Fruit fly (Drosophila melanogaster) whole organism, embryonic: ENCODE measurements around the gene mRpL19.

Source experiments
- ATbp ChIP-seq: fragments of 200-800 bp; sonication (Bioruptor generic); optimal IDR thresholded peaks from 2 replicates; lab custom pipeline; 2017; ENCODE audit warnings: missing biosample characterization, mild to moderate bottlenecking, missing genetic modification characterization, missing genetic modification reagents
- Blimp-1 ChIP-seq: fragments of 200-800 bp; sonication (Bioruptor generic); optimal IDR thresholded peaks from 3 replicates; lab custom pipeline; 2018; ENCODE audit warnings: missing biosample characterization, missing genetic modification characterization, mild to moderate bottlenecking, moderate library complexity, missing genetic modification reagents
- BtbVII ChIP-seq: fragments of 200-800 bp; sonication (Bioruptor generic); optimal IDR thresholded peaks from 3 replicates; lab custom pipeline; 2017; ENCODE audit warnings: missing biosample characterization, mild to moderate bottlenecking, missing genetic modification characterization
- Bteb2 ChIP-seq: fragments of 200-800 bp; sonication (Bioruptor generic); optimal IDR thresholded peaks from 2 replicates; lab custom pipeline; 2016; ENCODE audit warnings: missing biosample characterization, missing genetic modification characterization
- C15 ChIP-seq: fragments of 200-800 bp; sonication (Bioruptor generic); IDR thresholded peaks from 3 replicates; pipeline ENCODE4 v1.3.6; 2022; ENCODE audit warnings: missing biosample characterization, missing genetic modification characterization
- CG11398 ChIP-seq: fragments of 200-800 bp; sonication (Bioruptor generic); optimal IDR thresholded peaks from 2 replicates; lab custom pipeline; 2016; ENCODE audit warnings: missing biosample characterization, missing genetic modification characterization
- CG11696 ChIP-seq: fragments of 200-800 bp; sonication (Bioruptor generic); IDR thresholded peaks from 2 replicates; pipeline ENCODE4 v1.3.6; 2022; ENCODE audit warnings: missing biosample characterization, missing genetic modification characterization
- CG14441 ChIP-seq: fragments of 200-800 bp; sonication (Bioruptor generic); IDR thresholded peaks from 2 replicates; pipeline ENCODE4 v1.3.6; 2022; ENCODE audit warnings: missing biosample characterization, missing genetic modification characterization
- CG15514 ChIP-seq: fragments of 200-800 bp; sonication (Bioruptor generic); optimal IDR thresholded peaks from 3 replicates; lab custom pipeline; 2017; ENCODE audit warnings: missing biosample characterization, missing genetic modification characterization, mild to moderate bottlenecking, moderate library complexity, missing genetic modification reagents
- CG17568 ChIP-seq: fragments of 200-800 bp; sonication (Bioruptor generic); optimal IDR thresholded peaks from 2 replicates; lab custom pipeline; 2018; ENCODE audit warnings: missing biosample characterization, mild to moderate bottlenecking, missing genetic modification characterization, moderate library complexity
- CG18011 ChIP-seq: fragments of 200-800 bp; sonication (Bioruptor generic); optimal IDR thresholded peaks from 2 replicates; lab custom pipeline; 2017; ENCODE audit warnings: missing biosample characterization, missing genetic modification characterization, mild to moderate bottlenecking, moderate library complexity, missing genotype
- CG1832 ChIP-seq: fragments of 200-800 bp; sonication (Bioruptor generic); optimal IDR thresholded peaks from 2 replicates; lab custom pipeline; 2017; ENCODE audit warnings: missing biosample characterization, mild to moderate bottlenecking, missing genetic modification characterization, inconsistent platforms
- CG18619 ChIP-seq: fragments of 200-800 bp; sonication (Bioruptor generic); optimal IDR thresholded peaks from 3 replicates; lab custom pipeline; 2017; ENCODE audit warnings: missing biosample characterization, mild to moderate bottlenecking, missing genetic modification characterization
- CG2875 ChIP-seq: fragments of 200-800 bp; sonication (Bioruptor generic); optimal IDR thresholded peaks from 2 replicates; lab custom pipeline; 2017; ENCODE audit warnings: missing biosample characterization, mild to moderate bottlenecking, missing genetic modification characterization, missing genetic modification reagents
- CG30020 ChIP-seq: fragments of 200-800 bp; optimal IDR thresholded peaks from 2 replicates; lab custom pipeline; 2019; ENCODE audit warnings: missing biosample characterization, mild to moderate bottlenecking, missing genetic modification characterization, moderate library complexity
- CG31365 ChIP-seq: fragments of 200-800 bp; sonication (Bioruptor generic); optimal IDR thresholded peaks from 2 replicates; lab custom pipeline; 2018; ENCODE audit warnings: missing biosample characterization, mild to moderate bottlenecking, missing genetic modification characterization
- CG3995 ChIP-seq: fragments of 200-800 bp; sonication (Bioruptor generic); optimal IDR thresholded peaks from 3 replicates; lab custom pipeline; 2016; ENCODE audit warnings: missing biosample characterization, missing genetic modification characterization
- CG4328 ChIP-seq: fragments of 200-800 bp; sonication (Bioruptor generic); optimal IDR thresholded peaks from 3 replicates; lab custom pipeline; 2017; ENCODE audit warnings: missing biosample characterization, missing genetic modification reagents, missing genetic modification characterization
- CG7963 ChIP-seq: fragments of 200-800 bp; sonication (Bioruptor generic); IDR thresholded peaks from 3 replicates; pipeline ENCODE4 v1.3.6; 2022; ENCODE audit warnings: missing biosample characterization, missing genetic modification characterization; ENCODE audit not compliant: partially characterized antibody
- CG8281 ChIP-seq: fragments of 200-800 bp; sonication (Bioruptor generic); optimal IDR thresholded peaks from 2 replicates; lab custom pipeline; 2018; ENCODE audit warnings: missing biosample characterization, mild to moderate bottlenecking, missing genetic modification characterization, moderate library complexity
- CTCF ChIP-seq: fragments of 200-800 bp; sonication (Bioruptor generic); optimal IDR thresholded peaks from 2 replicates; lab custom pipeline; 2017; ENCODE audit warnings: missing biosample characterization, mild to moderate bottlenecking, missing genetic modification characterization, moderate library complexity
- CoRest ChIP-seq: fragments of 200-800 bp; sonication (Bioruptor generic); optimal IDR thresholded peaks from 3 replicates; lab custom pipeline; 2018; ENCODE audit warnings: missing biosample characterization, mild to moderate bottlenecking, missing genetic modification characterization, moderate library complexity
- CrebB ChIP-seq: fragments of 200-800 bp; sonication (Bioruptor generic); optimal IDR thresholded peaks from 3 replicates; lab custom pipeline; 2018; ENCODE audit warnings: missing biosample characterization, mild to moderate bottlenecking, missing genetic modification characterization
- D19A ChIP-seq: fragments of 200-800 bp; optimal IDR thresholded peaks from 3 replicates; lab custom pipeline; 2019; ENCODE audit warnings: missing biosample characterization, mild to moderate bottlenecking, missing genetic modification characterization, moderate library complexity
- Gug ChIP-seq: fragments of 200-800 bp; sonication (Bioruptor generic); IDR thresholded peaks from 4 replicates; pipeline ENCODE4 v1.3.6; 2022; ENCODE audit warnings: missing biosample characterization, missing genetic modification characterization
- HmgZ ChIP-seq: fragments of 200-800 bp; sonication (Bioruptor generic); optimal IDR thresholded peaks from 2 replicates; lab custom pipeline; 2018; ENCODE audit warnings: missing biosample characterization, mild to moderate bottlenecking, missing genetic modification characterization
- Myb ChIP-seq: fragments of 200-800 bp; sonication (Bioruptor generic); optimal IDR thresholded peaks from 2 replicates; lab custom pipeline; 2016; ENCODE audit warnings: missing biosample characterization, missing genetic modification characterization
- Optix ChIP-seq: fragments of 200-800 bp; sonication (Bioruptor generic); IDR thresholded peaks from 3 replicates; pipeline ENCODE4 v1.3.6; 2022; ENCODE audit warnings: missing biosample characterization, missing genetic modification characterization
- Scr ChIP-seq: fragments of 200-800 bp; sonication (Bioruptor generic); IDR thresholded peaks from 2 replicates; pipeline ENCODE4 v1.3.6; 2022; ENCODE audit warnings: missing biosample characterization, missing genetic modification characterization; ENCODE audit not compliant: partially characterized antibody
- aop ChIP-seq: fragments of 200-800 bp; sonication (Bioruptor generic); IDR thresholded peaks from 2 replicates; pipeline ENCODE4 v1.3.6; 2022; ENCODE audit warnings: missing biosample characterization, missing genetic modification characterization
- ap ChIP-seq: fragments of 200-800 bp; sonication (Bioruptor generic); IDR thresholded peaks from 2 replicates; pipeline ENCODE4 v1.3.6; 2022; ENCODE audit warnings: missing biosample characterization, missing genetic modification characterization
- cato ChIP-seq: fragments of 200-800 bp; sonication (Bioruptor generic); optimal IDR thresholded peaks from 2 replicates; lab custom pipeline; 2016; ENCODE audit warnings: missing biosample characterization, missing genetic modification characterization, borderline replicate concordance
- danr ChIP-seq: fragments of 200-800 bp; sonication (Bioruptor generic); IDR thresholded peaks from 2 replicates; pipeline ENCODE4 v1.3.6; 2022; ENCODE audit warnings: missing biosample characterization, missing genetic modification characterization
- disco-r ChIP-seq: fragments of 200-800 bp; sonication (Bioruptor generic); optimal IDR thresholded peaks from 2 replicates; lab custom pipeline; 2016; ENCODE audit warnings: missing biosample characterization, missing genetic modification characterization
- dmrt11E ChIP-seq: fragments of 200-800 bp; sonication (Bioruptor generic); optimal IDR thresholded peaks from 3 replicates; lab custom pipeline; 2018; ENCODE audit warnings: missing biosample characterization, mild to moderate bottlenecking, missing genetic modification characterization, moderate library complexity
- ewg ChIP-seq: fragments of 200-800 bp; sonication (Bioruptor generic); optimal IDR thresholded peaks from 3 replicates; lab custom pipeline; 2017; ENCODE audit warnings: mild to moderate bottlenecking, missing biosample characterization, missing genetic modification reagents, missing genetic modification characterization
- fd3F ChIP-seq: fragments of 200-800 bp; sonication (Bioruptor generic); optimal IDR thresholded peaks from 2 replicates; lab custom pipeline; 2018; ENCODE audit warnings: missing biosample characterization, mild to moderate bottlenecking, missing genetic modification characterization, moderate library complexity
- gce ChIP-seq: fragments of 200-800 bp; sonication (Bioruptor generic); IDR thresholded peaks from 3 replicates; pipeline ENCODE4 v1.3.6; 2022; ENCODE audit warnings: missing biosample characterization, missing genetic modification characterization
- gem ChIP-seq: fragments of 200-800 bp; sonication (Bioruptor generic); optimal IDR thresholded peaks from 2 replicates; lab custom pipeline; 2019; ENCODE audit warnings: missing biosample characterization, mild to moderate bottlenecking, missing genetic modification characterization, moderate library complexity
- hth ChIP-seq: fragments of >200 bp; optimal IDR thresholded peaks from 2 replicates; lab custom pipeline; 2017; ENCODE audit warnings: inconsistent platforms
- lmd ChIP-seq: fragments of 200-800 bp; sonication (Bioruptor generic); IDR thresholded peaks from 2 replicates; pipeline ENCODE4 v1.3.6; 2022; ENCODE audit warnings: missing biosample characterization, missing genetic modification characterization
- mam ChIP-seq: fragments of 200-800 bp; sonication (Bioruptor generic); optimal IDR thresholded peaks from 3 replicates; lab custom pipeline; 2016; ENCODE audit warnings: missing biosample characterization, missing genetic modification characterization
- peb ChIP-seq: fragments of 200-800 bp; sonication (Bioruptor generic); IDR thresholded peaks from 2 replicates; pipeline ENCODE4 v1.3.6; 2022; ENCODE audit warnings: missing biosample characterization, missing genetic modification characterization
- rib ChIP-seq: fragments of 200-800 bp; sonication (Bioruptor generic); IDR thresholded peaks from 2 replicates; pipeline ENCODE4 v1.3.6; 2022; ENCODE audit warnings: missing biosample characterization, missing genetic modification characterization
- sr ChIP-seq: fragments of 200-800 bp; sonication (Bioruptor generic); IDR thresholded peaks from 3 replicates; pipeline ENCODE4 v1.3.6; 2022; ENCODE audit warnings: missing biosample characterization, missing genetic modification characterization
- stwl ChIP-seq: fragments of 200-800 bp; sonication (Bioruptor generic); optimal IDR thresholded peaks from 3 replicates; lab custom pipeline; 2018; ENCODE audit warnings: missing biosample characterization, mild to moderate bottlenecking, missing genetic modification characterization, moderate library complexity
- unpg ChIP-seq: fragments of 200-800 bp; sonication (Bioruptor generic); optimal IDR thresholded peaks from 3 replicates; lab custom pipeline; 2018; ENCODE audit warnings: missing biosample characterization, mild to moderate bottlenecking, missing genetic modification characterization, moderate library complexity
- vfl ChIP-seq: fragments of 200-800 bp; sonication (Bioruptor generic); optimal IDR thresholded peaks from 2 replicates; lab custom pipeline; 2016; ENCODE audit warnings: missing biosample characterization, missing genetic modification characterization
- vnd ChIP-seq: fragments of 200-800 bp; sonication (Bioruptor generic); IDR thresholded peaks from 3 replicates; pipeline ENCODE4 v1.3.6; 2022; ENCODE audit warnings: missing biosample characterization, missing genetic modification characterization; ENCODE audit not compliant: partially characterized antibody
- wdn ChIP-seq: fragments of 200-800 bp; sonication (Bioruptor generic); IDR thresholded peaks from 2 replicates; pipeline ENCODE4 v1.3.6; 2022; ENCODE audit warnings: missing biosample characterization, missing genetic modification characterization

Gene mRpL19

DNA sequence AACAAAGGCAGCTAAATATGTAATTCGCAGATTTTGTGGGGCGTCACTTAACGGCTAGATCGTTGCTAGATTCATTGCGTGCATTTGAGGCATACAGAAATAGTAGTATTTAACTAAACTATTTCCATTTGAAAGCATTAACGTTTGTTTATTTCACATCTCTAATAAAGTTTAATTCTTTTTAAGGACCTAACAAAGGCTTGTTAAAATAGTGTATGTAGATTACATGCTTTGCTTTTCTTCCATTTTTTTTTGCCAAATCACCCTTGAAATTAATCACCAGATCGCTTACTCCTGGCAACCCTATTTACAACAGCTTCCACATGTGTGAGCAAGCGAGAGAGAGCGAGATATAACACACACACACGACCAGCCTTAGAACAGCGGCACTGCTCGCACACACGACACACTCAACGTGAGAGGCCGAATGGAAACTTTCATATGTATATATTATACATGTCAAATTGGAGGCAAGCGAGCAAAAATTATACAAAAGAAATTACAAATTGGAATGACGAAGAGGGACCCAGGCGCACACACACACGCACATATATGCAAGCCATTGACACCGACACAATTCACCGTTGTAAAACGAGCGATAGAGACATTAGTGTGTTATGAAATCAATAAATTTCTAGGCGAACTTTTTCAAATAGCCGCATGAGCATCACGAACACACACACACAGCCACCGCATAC is 14.6 kb upstream of the mRpL19 start (continued):
- peak; percentile 7 for TF ChIP-seq ewg (GFP tag; lab: Kevin White, UChicago)
- TF ChIP-seq Scr (GFP tag; lab: Robert Waterston, UW), result peak; percentile 31; the same call in 1 of the 2 replicates
- peak; percentile 55; the same call in 1 of the 3 replicates for TF ChIP-seq gce (GFP tag; lab: Robert Waterston, UW)
- TF ChIP-seq CG14441, result peak; percentile 65
- TF ChIP-seq CG2875 (GFP tag; lab: Kevin White, UChicago), result peak; percentile 41
- TF ChIP-seq rib (GFP tag; lab: Robert Waterston, UW), result peak; percentile 74
- TF ChIP-seq dmrt11E (tag; lab: Kevin White, UChicago), result peak; percentile 11
- peak; percentile 47 for TF ChIP-seq ATbp (GFP tag; lab: Kevin White, UChicago)
- no peak for TF ChIP-seq CG17568
- TF ChIP-seq ap (GFP tag; lab: Robert Waterston, UW), result no peak
- peak; percentile 55 for TF ChIP-seq mam (GFP tag; lab: Kevin White, UChicago)
- peak; percentile 18 for TF ChIP-seq Myb (GFP tag; lab: Kevin White, UChicago)
- peak; percentile 65 for TF ChIP-seq CoRest (tag; lab: Kevin White, UChicago)
- TF ChIP-seq hth (lab: Kevin White, UChicago), result no peak
- TF ChIP-seq CG18011, result no peak
- peak; percentile 18 for TF ChIP-seq CG11398 (GFP tag; lab: Kevin White, UChicago)
- TF ChIP-seq vfl (GFP tag; lab: Kevin White, UChicago), result no peak
- peak; percentile 58 for TF ChIP-seq unpg (GFP tag; lab: Kevin White, UChicago)
- no peak for TF ChIP-seq sr
- peak; percentile 23; the same call in 1 of the 2 replicates for TF ChIP-seq lmd
- peak; percentile 67 for TF ChIP-seq HmgZ (tag; lab: Kevin White, UChicago)
- peak; percentile 77 for TF ChIP-seq CG15514
- peak; percentile 45 for TF ChIP-seq Blimp-1
- peak; percentile 85 for TF ChIP-seq CG3995
- no peak for TF ChIP-seq danr (GFP tag; lab: Robert Waterston, UW)
- peak; percentile 50 for TF ChIP-seq CG18619 (GFP tag; lab: Kevin White, UChicago)
- no peak for TF ChIP-seq CrebB
- TF ChIP-seq Gug (GFP tag; lab: Robert Waterston, UW), result peak; percentile 50; the same call in 1 of the 4 replicates
- TF ChIP-seq gem (tag; lab: Kevin White, UChicago), result peak; percentile 71
- TF ChIP-seq CG1832 (GFP tag; lab: Kevin White, UChicago), result peak; percentile 80
- TF ChIP-seq CG11696 (GFP tag; lab: Robert Waterston, UW), result no peak
- peak; percentile 42; the same call in 1 of the 3 replicates for TF ChIP-seq Optix
- no peak for TF ChIP-seq peb (GFP tag; lab: Robert Waterston, UW)
- no peak for TF ChIP-seq CG30020 (tag; lab: Kevin White, UChicago)
- TF ChIP-seq CG4328 (GFP tag; lab: Kevin White, UChicago), result peak; percentile 47
- no peak for TF ChIP-seq BtbVII (GFP tag; lab: Kevin White, UChicago)
- TF ChIP-seq Bteb2, result peak; percentile 34
- TF ChIP-seq D19A, result peak; percentile 66
- TF ChIP-seq C15, result no peak
- peak; percentile 19 for TF ChIP-seq CTCF (GFP tag; lab: Kevin White, UChicago)
- TF ChIP-seq fd3F (GFP tag; lab: Kevin White, UChicago), result peak; percentile 60
- peak; percentile 34; the same call in 1 of the 2 replicates for TF ChIP-seq wdn (GFP tag; lab: Robert Waterston, UW)
- TF ChIP-seq vnd (GFP tag; lab: Robert Waterston, UW), result no peak
- TF ChIP-seq aop (GFP tag; lab: Robert Waterston, UW), result no peak
- no peak for TF ChIP-seq cato
- TF ChIP-seq CG31365 (tag; lab: Kevin White, UChicago), result peak; percentile 23
- TF ChIP-seq stwl, result peak; percentile 34
- peak; percentile 31 for TF ChIP-seq disco-r
- no peak for TF ChIP-seq CG8281 (tag; lab: Kevin White, UChicago)
- no peak for TF ChIP-seq CG7963 (GFP tag; lab: Robert Waterston, UW)
